Worm (Caenorhabditis elegans) whole organism, L2 larva: ENCODE results near the gene T16G1.2.

ENCODE experiments used
- C34F6.9 ChIP-seq: fragments of 150-350 bp; optimal IDR thresholded peaks from 2 replicates; lab custom pipeline; 2014; ENCODE audit warnings: missing biosample characterization, missing genetic modification characterization
- F13H6.1 ChIP-seq: sonication (generic microtip); optimal IDR thresholded peaks from 2 replicates; lab custom pipeline; 2016; ENCODE audit warnings: missing genetic modification characterization, missing compliant biosample characterization
- R02D3.7 ChIP-seq: fragments of 150-350 bp; optimal IDR thresholded peaks from 2 replicates; lab custom pipeline; 2014; ENCODE audit warnings: missing biosample characterization, missing genetic modification characterization
- Y55F3AM.14 ChIP-seq: fragments of 200-800 bp; sonication (Bioruptor generic); optimal IDR thresholded peaks from 2 replicates; lab custom pipeline; 2018; ENCODE audit warnings: mild to moderate bottlenecking, missing genetic modification characterization, missing compliant biosample characterization
- alr-1 ChIP-seq: fragments of 150-350 bp; optimal IDR thresholded peaks from 2 replicates; lab custom pipeline; 2014; ENCODE audit warnings: missing biosample characterization, missing genetic modification characterization
- aly-2 ChIP-seq: fragments of 150-350 bp; optimal IDR thresholded peaks from 2 replicates; lab custom pipeline; 2014; ENCODE audit warnings: missing biosample characterization, missing genetic modification characterization
- ama-1 ChIP-seq: fragments of 150-350 bp; optimal IDR thresholded peaks from 2 replicates; lab custom pipeline; 2018; ENCODE audit warnings: inconsistent platforms
- blmp-1 ChIP-seq: sonication (generic microtip); optimal IDR thresholded peaks from 2 replicates; lab custom pipeline; 2017; ENCODE audit warnings: missing genetic modification characterization, mild to moderate bottlenecking, missing compliant biosample characterization, antibody characterized with exemption, moderate library complexity; ENCODE audit not compliant: insufficient read depth
- crh-2 ChIP-seq: sonication (generic microtip); optimal IDR thresholded peaks from 2 replicates; lab custom pipeline; 2017; ENCODE audit warnings: missing biosample characterization, missing genetic modification characterization
- dmd-4 ChIP-seq: sonication (generic microtip); optimal IDR thresholded peaks from 2 replicates; lab custom pipeline; 2017; ENCODE audit warnings: missing biosample characterization, missing genetic modification characterization
- elt-3 ChIP-seq: sonication (generic microtip); optimal IDR thresholded peaks from 2 replicates; lab custom pipeline; 2017; ENCODE audit warnings: missing biosample characterization, missing genetic modification characterization
- fos-1 ChIP-seq: fragments of 150-350 bp; optimal IDR thresholded peaks from 2 replicates; lab custom pipeline; 2014; ENCODE audit warnings: missing biosample characterization, missing genetic modification characterization
- gmeb-1 ChIP-seq: fragments of 150-350 bp; optimal IDR thresholded peaks from 2 replicates; lab custom pipeline; 2014; ENCODE audit warnings: missing biosample characterization, missing genetic modification characterization
- lin-11 ChIP-seq: fragments of 150-350 bp; sonication (generic microtip); optimal IDR thresholded peaks from 2 replicates; lab custom pipeline; 2014; ENCODE audit warnings: missing biosample characterization, missing genetic modification characterization, inconsistent platforms, mixed read lengths
- lin-13 ChIP-seq: fragments of 150-350 bp; optimal IDR thresholded peaks from 2 replicates; lab custom pipeline; 2014; ENCODE audit warnings: missing biosample characterization, missing genetic modification reagents, missing genetic modification characterization
- lin-39 ChIP-seq: fragments of 150-350 bp; optimal IDR thresholded peaks from 2 replicates; lab custom pipeline; 2014; ENCODE audit warnings: missing biosample characterization, missing genetic modification reagents, missing genetic modification characterization
- mab-5 ChIP-seq: fragments of 150-350 bp; optimal IDR thresholded peaks from 2 replicates; lab custom pipeline; 2014; ENCODE audit warnings: missing biosample characterization, missing genetic modification characterization
- mbf-1 ChIP-seq: sonication (generic microtip); optimal IDR thresholded peaks from 2 replicates; lab custom pipeline; 2017; ENCODE audit warnings: missing biosample characterization, missing genetic modification characterization
- mdl-1 ChIP-seq, 2 experiments: fragments of 150-350 bp in 1 of 2; sonication (generic microtip) in 1 of 2; optimal IDR thresholded peaks; 2 replicates each; lab custom pipeline; 2017; ENCODE audit warnings: missing biosample characterization in 2 of 2, missing genetic modification characterization in 2 of 2
- nhr-10 ChIP-seq: sonication (generic microtip); optimal IDR thresholded peaks from 2 replicates; lab custom pipeline; 2017; ENCODE audit warnings: missing biosample characterization, missing genetic modification characterization
- nhr-12 ChIP-seq: fragments of 150-350 bp; optimal IDR thresholded peaks from 2 replicates; lab custom pipeline; 2014; ENCODE audit warnings: missing biosample characterization, missing genetic modification characterization
- nhr-129 ChIP-seq: fragments of 150-350 bp; optimal IDR thresholded peaks from 2 replicates; lab custom pipeline; 2014; ENCODE audit warnings: missing biosample characterization, missing genetic modification characterization
- nhr-21 ChIP-seq: fragments of 150-350 bp; optimal IDR thresholded peaks from 2 replicates; lab custom pipeline; 2014; ENCODE audit warnings: missing biosample characterization, missing genetic modification characterization
- nhr-237 ChIP-seq: fragments of 150-350 bp; optimal IDR thresholded peaks from 2 replicates; lab custom pipeline; 2014; ENCODE audit warnings: missing biosample characterization, missing genetic modification characterization
- nhr-25 ChIP-seq: fragments of 150-350 bp; sonication (generic microtip); optimal IDR thresholded peaks from 3 replicates; lab custom pipeline; 2014; ENCODE audit warnings: missing biosample characterization, missing genetic modification characterization
- nhr-77 ChIP-seq: fragments of 150-350 bp; optimal IDR thresholded peaks from 2 replicates; lab custom pipeline; 2014; ENCODE audit warnings: missing biosample characterization, missing genetic modification characterization
- peb-1 ChIP-seq: fragments of 150-350 bp; optimal IDR thresholded peaks from 2 replicates; lab custom pipeline; 2014; ENCODE audit warnings: missing biosample characterization, missing genetic modification characterization
- skn-1 ChIP-seq: sonication (generic microtip); optimal IDR thresholded peaks from 2 replicates; lab custom pipeline; 2017; ENCODE audit warnings: missing biosample characterization, missing genetic modification characterization
- sma-3 ChIP-seq: sonication (generic microtip); optimal IDR thresholded peaks from 2 replicates; lab custom pipeline; 2016; ENCODE audit warnings: missing genetic modification reagents, missing genetic modification characterization, missing compliant biosample characterization
- sma-9 ChIP-seq, 2 experiments: fragments of 150-350 bp in 1 of 2; sonication (generic microtip) in 1 of 2; optimal IDR thresholded peaks; 2 replicates each; lab custom pipeline; 2014 to 2016; ENCODE audit warnings: missing genetic modification characterization in 2 of 2, mild to moderate bottlenecking in 1 of 2, missing biosample characterization in 1 of 2, missing compliant biosample characterization in 1 of 2, missing genetic modification reagents in 1 of 2, moderate library complexity in 1 of 2
- snpc-4 ChIP-seq: fragments of 150-350 bp; optimal IDR thresholded peaks from 2 replicates; lab custom pipeline; 2014; ENCODE audit warnings: missing biosample characterization, missing genetic modification characterization
- unc-55 ChIP-seq: fragments of 150-350 bp; sonication (generic microtip); optimal IDR thresholded peaks from 3 replicates; lab custom pipeline; 2014; ENCODE audit warnings: missing biosample characterization, missing genetic modification reagents, missing genetic modification characterization
- zag-1 ChIP-seq: fragments of 150-350 bp; optimal IDR thresholded peaks from 2 replicates; lab custom pipeline; 2014; ENCODE audit warnings: missing biosample characterization, missing genetic modification characterization
- ztf-1 ChIP-seq: fragments of 200-800 bp; sonication (Bioruptor generic); conservative IDR thresholded peaks from 2 replicates; pipeline ENCODE4 v1.3.6; 2022; ENCODE audit warnings: missing genetic modification characterization, missing compliant biosample characterization
- ztf-4 ChIP-seq: fragments of 150-350 bp; optimal IDR thresholded peaks from 2 replicates; lab custom pipeline; 2014; ENCODE audit warnings: missing biosample characterization, missing genetic modification characterization

The T16G1.2 gene

ce11 chrV:12896850-12897249 lies 32.4 kb upstream of the T16G1.2 start:
- TF ChIP-seq nhr-12 (tag; lab: Kevin White, UChicago) (no peak), nhr-129 (tag; lab: Kevin White, UChicago) (peak; percentile 14), F13H6.1 (tag; lab: Kevin White, UChicago) (peak; percentile 15), crh-2 (tag; lab: Kevin White, UChicago) (peak; percentile 22)

DNA sequence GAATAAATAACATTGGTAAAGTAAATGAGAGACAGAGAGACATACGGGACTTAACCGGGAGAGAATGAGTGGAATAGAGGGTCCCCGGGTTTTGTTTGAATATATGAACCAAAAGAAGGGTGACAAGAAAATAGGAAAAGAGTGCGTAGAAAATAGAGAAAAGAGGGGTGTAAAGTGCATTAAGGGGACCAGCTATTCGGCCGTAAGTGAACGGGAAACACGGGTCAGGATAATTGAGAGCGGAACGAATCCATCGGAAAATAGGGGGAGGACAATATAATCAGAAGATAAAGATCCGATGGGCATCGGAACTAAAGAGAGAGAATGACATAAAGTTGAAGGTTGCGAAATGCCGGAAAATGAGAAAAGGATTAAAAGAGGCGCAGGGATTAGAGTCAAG lies 31.9 kb upstream of the T16G1.2 start:
- TF ChIP-seq unc-55 (GFP tag; lab: Kevin White, UChicago), result peak; percentile 26
- no peak for TF ChIP-seq blmp-1

DNA sequence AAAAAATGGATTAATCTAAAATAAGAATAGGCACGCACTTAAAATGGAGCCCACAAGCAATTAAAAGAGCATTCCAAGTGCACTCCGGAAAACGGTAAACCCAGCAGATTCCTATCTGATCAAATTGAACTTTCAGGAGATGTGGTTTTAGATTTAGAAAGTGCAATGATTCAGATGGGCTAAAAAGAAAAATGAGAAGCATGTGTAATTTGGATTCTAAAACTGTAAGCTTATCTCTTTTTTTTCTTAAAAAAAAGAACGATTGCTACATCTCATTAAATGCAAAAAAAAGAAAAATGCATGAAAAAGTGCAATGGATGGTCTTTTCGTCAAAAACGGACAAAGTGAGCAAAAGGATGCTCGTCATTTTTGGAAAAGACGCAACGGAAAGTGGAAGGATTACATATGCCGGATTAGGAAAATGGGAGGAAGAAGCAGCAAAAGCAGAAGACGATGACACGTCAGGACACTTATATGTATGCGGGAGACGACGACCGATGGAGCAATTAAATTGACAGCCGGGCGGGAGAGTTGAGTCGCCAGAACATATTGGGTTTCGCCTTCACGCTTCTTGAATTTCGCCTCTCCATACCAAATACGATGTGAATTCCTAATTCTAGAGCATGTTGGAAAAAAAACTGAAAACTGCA lies 30.6 kb upstream of the T16G1.2 start:
- peak; percentile 0 for TF ChIP-seq C34F6.9 (tag; lab: Kevin White, UChicago)
- peak; percentile 37 for TF ChIP-seq mab-5
- no peak for TF ChIP-seq skn-1 (tag; lab: Kevin White, UChicago)
- TF ChIP-seq nhr-12 (tag; lab: Kevin White, UChicago), result no peak
- TF ChIP-seq mdl-1 (tag; optimal IDR thresholded peaks at IDR 0.05; lab: Kevin White, UChicago), result no peak
- peak; percentile 34 for TF ChIP-seq unc-55 (GFP tag; lab: Kevin White, UChicago)
- no peak for TF ChIP-seq lin-13 (GFP tag; lab: Kevin White, UChicago)
- no peak for TF ChIP-seq dmd-4 (tag; lab: Kevin White, UChicago)
- TF ChIP-seq, all 48 proteins: peak for 3

DNA sequence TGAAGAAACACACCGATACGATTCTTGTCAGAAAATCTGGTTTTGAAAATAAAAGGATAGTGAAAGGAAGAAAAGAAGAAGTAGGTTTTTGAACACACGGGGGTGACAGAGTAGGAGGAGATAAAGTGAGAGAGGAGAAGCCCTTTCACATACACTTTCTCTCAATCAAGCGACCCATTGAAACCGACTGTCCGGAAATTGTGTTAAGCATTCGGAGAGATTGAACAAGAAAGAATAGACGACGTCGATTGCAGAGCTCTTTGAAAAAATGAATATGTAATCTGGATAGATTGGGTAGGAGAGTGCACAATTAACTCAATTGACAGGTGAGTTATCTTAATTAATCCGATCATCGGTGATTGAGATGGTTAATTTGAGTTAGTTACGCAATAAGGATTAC lies 28.0 kb upstream of the T16G1.2 start:
- TF ChIP-seq ama-1 (lab: Kevin White, UChicago), result no peak

- TF ChIP-seq nhr-237 (tag; lab: Kevin White, UChicago) (no peak), sma-9 (GFP tag; optimal IDR thresholded peaks at IDR 0.05; lab: Kevin White, UChicago) (peak; percentile 21), sma-9 (tag; optimal IDR thresholded peaks at IDR 0.05; lab: Kevin White, UChicago) (no peak), nhr-10 (tag; lab: Kevin White, UChicago) (no peak), F13H6.1 (tag; lab: Kevin White, UChicago) (peak; percentile 67)
- TF ChIP-seq, all 48 proteins: peak for 2
Observed at ce11 chrV:12904054-12904453, 25.2 kb upstream of the T16G1.2 start, which contains the start of gene ttr-27. TSS of gene ttr-27 (minus strand) at chrV:12904098.

DNA sequence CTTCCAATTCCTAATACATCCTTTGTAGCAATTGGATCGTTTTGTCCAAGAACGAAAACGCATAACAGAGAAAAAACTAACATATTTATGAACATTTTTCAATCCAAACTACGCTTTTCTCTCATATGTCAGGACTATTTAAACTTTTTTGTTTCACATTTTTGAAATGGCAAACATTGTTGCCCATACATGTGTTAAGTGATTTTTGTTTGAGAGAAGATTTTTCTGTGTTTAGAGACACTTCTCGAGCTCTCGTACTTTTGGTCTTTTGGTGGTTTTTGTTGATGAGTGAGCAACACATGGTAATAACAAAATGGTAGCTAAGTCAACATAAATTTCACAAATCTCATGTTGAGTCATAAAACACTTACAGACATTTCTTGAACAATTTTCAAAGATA lies 24.2 kb upstream of the T16G1.2 start, which contains the start of gene ttr-28:
TSS of gene ttr-28 (minus strand) at position 101 of the 400 bp plus-strand sequence.
- TF ChIP-seq nhr-129 (tag; lab: Kevin White, UChicago) (no peak), lin-11 (tag; lab: Kevin White, UChicago) (no peak), dmd-4 (tag; lab: Kevin White, UChicago) (no peak), R02D3.7 (no peak), skn-1 (tag; lab: Kevin White, UChicago) (no peak), peb-1 (tag; lab: Kevin White, UChicago) (no peak), snpc-4 (tag; lab: Kevin White, UChicago) (no peak), lin-39 (tag; lab: Kevin White, UChicago) (no peak), gmeb-1 (tag; lab: Kevin White, UChicago) (no peak), zag-1 (no peak), Y55F3AM.14 (no peak), ztf-4 (tag; lab: Kevin White, UChicago) (no peak), nhr-12 (tag; lab: Kevin White, UChicago) (no peak)

DNA sequence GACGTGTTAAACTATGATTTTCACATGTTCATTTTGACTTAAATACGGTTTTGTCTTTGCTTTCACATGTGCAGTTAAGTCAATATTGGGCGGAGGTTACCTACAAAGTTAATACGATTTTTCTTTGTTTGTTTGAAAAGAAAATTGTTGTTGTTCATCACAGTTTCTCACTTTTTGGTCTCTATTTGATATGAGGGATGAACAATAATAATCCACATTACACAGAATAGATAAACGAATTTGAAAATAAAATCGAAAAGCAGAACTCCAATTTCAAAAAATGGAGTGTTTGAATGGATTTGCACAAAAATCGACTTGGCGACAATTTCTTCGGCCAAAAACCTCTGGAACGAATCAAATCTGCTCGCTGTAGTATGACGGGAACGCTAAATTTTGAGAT lies 22.6 kb upstream of the T16G1.2 start, which contains the start of gene ttr-29:
TSS of gene ttr-29 (minus strand) at position 101 of the 400 bp plus-strand sequence.
- no peak for TF ChIP-seq ztf-1 (GFP tag; lab: Robert Waterston, UW)
- no peak for TF ChIP-seq R02D3.7
- TF ChIP-seq lin-39 (tag; lab: Kevin White, UChicago), result no peak
- TF ChIP-seq nhr-21 (tag; lab: Kevin White, UChicago), result no peak
- TF ChIP-seq snpc-4 (tag; lab: Kevin White, UChicago), result no peak
- no peak for TF ChIP-seq ztf-4 (tag; lab: Kevin White, UChicago)
- no peak for TF ChIP-seq zag-1
- no peak for TF ChIP-seq nhr-25 (tag; lab: Kevin White, UChicago)
- TF ChIP-seq gmeb-1 (tag; lab: Kevin White, UChicago), result no peak
- no peak for TF ChIP-seq alr-1 (tag; lab: Kevin White, UChicago)
- no peak for TF ChIP-seq sma-3 (GFP tag; lab: Kevin White, UChicago)
- no peak for TF ChIP-seq nhr-77 (tag; lab: Kevin White, UChicago)
- TF ChIP-seq dmd-4 (tag; lab: Kevin White, UChicago), result no peak
- no peak for TF ChIP-seq aly-2 (tag; lab: Kevin White, UChicago)
- no peak for TF ChIP-seq nhr-12 (tag; lab: Kevin White, UChicago)
- TF ChIP-seq elt-3, result no peak
- no peak for TF ChIP-seq mbf-1
- no peak for TF ChIP-seq fos-1 (tag; lab: Kevin White, UChicago)
- TF ChIP-seq mab-5, result no peak
